Worm (Caenorhabditis elegans) whole organism, late embryonic: ENCODE measurements around the gene srg-9.

Experiments
- dmd-4 ChIP-seq: sonication (generic microtip); optimal IDR thresholded peaks from 2 replicates; lab custom pipeline; 2016; ENCODE audit warnings: borderline replicate concordance, missing genetic modification characterization, missing compliant biosample characterization
- gmeb-2 ChIP-seq: sonication (generic microtip); optimal IDR thresholded peaks from 2 replicates; lab custom pipeline; 2016; ENCODE audit warnings: missing genetic modification characterization, inconsistent platforms, missing compliant biosample characterization
- hlh-15 ChIP-seq: sonication (generic microtip); optimal IDR thresholded peaks from 2 replicates; lab custom pipeline; 2016; ENCODE audit warnings: missing genetic modification characterization, missing compliant biosample characterization

DNA sequence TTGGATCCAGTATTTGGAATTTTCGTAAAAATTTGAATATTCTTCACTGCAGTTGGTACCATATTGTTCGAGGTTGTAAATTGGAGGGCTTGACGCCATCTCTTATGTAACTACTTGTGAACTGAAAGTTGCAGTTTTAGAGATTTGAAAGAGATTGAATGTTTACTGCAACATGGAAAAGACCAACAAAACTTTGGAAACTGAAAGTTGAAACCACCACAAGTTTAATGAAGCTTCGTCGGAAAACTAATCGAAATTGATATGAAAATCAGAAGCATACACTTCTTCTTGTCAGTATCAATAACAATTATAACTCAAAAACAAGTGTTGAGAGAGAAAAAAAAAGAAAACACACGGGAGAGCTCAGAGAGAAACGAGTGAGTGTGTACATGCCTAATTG lies 11.5 kb upstream of the srg-9 start, which contains the start of gene srg-7:
- TF ChIP-seq hlh-15 (tag; lab: Kevin White, UChicago) = no peak
- TF ChIP-seq gmeb-2 (tag; lab: Kevin White, UChicago) = no peak
- TF ChIP-seq dmd-4 = no peak
